Worm (Caenorhabditis elegans): Measurements from ENCODE around the gene algn-2.

- TF ChIP-seq W03F9.2 (tag; optimal IDR thresholded peaks at IDR 0.05) (no peak), him-1 (tag; optimal IDR thresholded peaks at IDR 0.05) (peak; percentile 74), dao-5 (tag; optimal IDR thresholded peaks at IDR 0.05) (no peak)
These were observed 48.9 kb upstream of the algn-2 start for ce11 chrII:5326024-5326627.
